Worm (Caenorhabditis elegans) whole organism, mixed stage, embryonic: ENCODE data around the gene AH9.3.

ENCODE experiments used
- ceh-83 ChIP-seq: fragments of 200-800 bp; sonication (Bioruptor generic); optimal IDR thresholded peaks from 2 replicates; lab custom pipeline; 2018; ENCODE audit warnings: mild to moderate bottlenecking, missing genetic modification characterization, missing compliant biosample characterization
- ces-1 ChIP-seq: fragments of 150-350 bp; optimal IDR thresholded peaks from 2 replicates; lab custom pipeline; 2014; ENCODE audit warnings: missing biosample characterization, missing genetic modification reagents, missing genetic modification characterization
- drap-1 ChIP-seq: fragments of 200-800 bp; sonication (Bioruptor generic); optimal IDR thresholded peaks from 3 replicates; lab custom pipeline; 2018; ENCODE audit warnings: mild to moderate bottlenecking, missing genetic modification characterization, missing compliant biosample characterization
- elt-1 ChIP-seq: sonication (generic microtip); optimal IDR thresholded peaks from 2 replicates; lab custom pipeline; 2017; ENCODE audit warnings: missing genetic modification characterization, mild to moderate bottlenecking, missing compliant biosample characterization, antibody characterized with exemption, moderate library complexity, borderline replicate concordance; ENCODE audit not compliant: insufficient read depth
- elt-3 ChIP-seq: fragments of 150-350 bp; optimal IDR thresholded peaks from 2 replicates; lab custom pipeline; 2014; ENCODE audit warnings: missing biosample characterization, missing genetic modification characterization
- lsy-2 ChIP-seq: fragments of 150-350 bp; optimal IDR thresholded peaks from 2 replicates; lab custom pipeline; 2014; ENCODE audit warnings: missing biosample characterization, missing genetic modification characterization
- mep-1 ChIP-seq: fragments of 150-350 bp; optimal IDR thresholded peaks from 2 replicates; lab custom pipeline; 2017; ENCODE audit warnings: missing biosample characterization, missing genetic modification reagents, missing genetic modification characterization, inconsistent platforms
- mls-2 ChIP-seq: sonication (generic microtip); optimal IDR thresholded peaks from 2 replicates; lab custom pipeline; 2016; ENCODE audit warnings: mild to moderate bottlenecking, missing genetic modification characterization, moderate library complexity, missing compliant biosample characterization
- nhr-12 ChIP-seq: fragments of 150-350 bp; optimal IDR thresholded peaks from 2 replicates; lab custom pipeline; 2014; ENCODE audit warnings: missing biosample characterization, missing genetic modification characterization
- nhr-237 ChIP-seq: fragments of 150-350 bp; optimal IDR thresholded peaks from 2 replicates; lab custom pipeline; 2014; ENCODE audit warnings: missing biosample characterization, missing genetic modification characterization
- nhr-76 ChIP-seq: sonication (generic microtip); optimal IDR thresholded peaks from 2 replicates; lab custom pipeline; 2017; ENCODE audit warnings: missing biosample characterization, missing genetic modification characterization
- unc-39 ChIP-seq: fragments of 150-350 bp; optimal IDR thresholded peaks from 2 replicates; lab custom pipeline; 2014; ENCODE audit warnings: missing biosample characterization, missing genetic modification characterization
- unc-62 ChIP-seq: fragments of 150-350 bp; optimal IDR thresholded peaks from 2 replicates; lab custom pipeline; 2014; ENCODE audit warnings: missing biosample characterization, missing genetic modification reagents, missing genetic modification characterization
- ztf-11 ChIP-seq: fragments of 150-350 bp; optimal IDR thresholded peaks from 2 replicates; lab custom pipeline; 2014; ENCODE audit warnings: missing biosample characterization, missing genetic modification characterization

DNA sequence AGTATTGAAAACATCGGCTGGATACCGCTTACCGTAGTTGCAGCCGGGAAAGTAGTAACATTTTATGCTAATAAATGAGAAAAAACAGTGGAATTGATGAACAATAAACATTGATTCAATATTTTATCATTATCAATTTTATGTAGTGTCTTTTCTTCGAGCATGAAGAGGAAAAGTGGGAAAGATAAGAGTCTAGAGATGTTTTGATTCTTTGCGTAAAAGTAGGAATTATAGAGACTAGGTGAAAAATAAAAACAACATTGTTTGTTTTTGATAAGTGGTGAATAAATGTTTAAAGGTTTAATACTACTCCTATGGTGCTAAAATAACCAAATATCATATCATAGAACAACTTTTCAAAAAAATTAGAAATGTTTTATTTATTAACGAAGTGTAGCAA lies 1.5 kb upstream of the AH9.3 start:
- TF ChIP-seq elt-3 (tag; lab: Kevin White, UChicago): no peak
- no peak for TF ChIP-seq elt-1 (tag; lab: Kevin White, UChicago)
- TF ChIP-seq unc-39 (tag; lab: Kevin White, UChicago): no peak
- no peak for TF ChIP-seq lsy-2
- TF ChIP-seq drap-1: no peak
- TF ChIP-seq nhr-76: no peak
- TF ChIP-seq unc-62 (GFP tag; lab: Kevin White, UChicago): no peak
- no peak for TF ChIP-seq nhr-237 (tag; lab: Kevin White, UChicago)
- TF ChIP-seq nhr-12: no peak
- no peak for TF ChIP-seq mls-2 (tag; lab: Kevin White, UChicago)
- no peak for TF ChIP-seq ces-1
- TF ChIP-seq ztf-11 (tag; lab: Kevin White, UChicago): no peak
- no peak for TF ChIP-seq ceh-83 (GFP tag; lab: Kevin White, UChicago)
- no peak for TF ChIP-seq mep-1
